Fruit fly (Drosophila melanogaster): ENCODE data around the gene CG12288.

- peak; percentile 25 for TF ChIP-seq Lpt (GFP tag; optimal IDR thresholded peaks at IDR 0.05)
- TF ChIP-seq CG1621 (tag; optimal IDR thresholded peaks at IDR 0.05) = no peak
- TF ChIP-seq lz (GFP tag; optimal IDR thresholded peaks at IDR 0.05) = no peak
- TF ChIP-seq Blimp-1 (GFP tag; optimal IDR thresholded peaks at IDR 0.05) = no peak
- TF ChIP-seq Gug (GFP tag; IDR thresholded peaks at IDR 0.05) = no peak
- no peak for TF ChIP-seq Sox102F (GFP tag; optimal IDR thresholded peaks at IDR 0.05)
- TF ChIP-seq Hr39 (GFP tag; optimal IDR thresholded peaks at IDR 0.05) = no peak
- TF ChIP-seq dac (GFP tag; optimal IDR thresholded peaks at IDR 0.05) = no peak
- TF ChIP-seq topi (GFP tag; optimal IDR thresholded peaks at IDR 0.05) = no peak
- TF ChIP-seq Sox15 (GFP tag; optimal IDR thresholded peaks at IDR 0.05) = no peak
- no peak for TF ChIP-seq CG34406 (GFP tag; optimal IDR thresholded peaks at IDR 0.05)
- TF ChIP-seq CG6854 (GFP tag; optimal IDR thresholded peaks at IDR 0.05) = no peak
- no peak for TF ChIP-seq CG15336 (GFP tag; IDR thresholded peaks at IDR 0.05)
Observed at dm6 chr2L:16882871-16883849, 18.9 kb downstream of the CG12288 start.

Measured in whole organism, prepupa.